Fruit fly (Drosophila melanogaster) whole organism, embryonic: ENCODE measurements around the gene retm.
A peak's percentile ranks its signal among the peaks of the same experiment; 100 is the strongest.

Experiments used
- B-H1 ChIP-seq: fragments of 200-800 bp; sonication (Bioruptor generic); IDR thresholded peaks from 3 replicates; pipeline ENCODE4 v1.3.6; 2022; ENCODE audit warnings: missing biosample characterization, missing genetic modification characterization
- BtbVII ChIP-seq: fragments of 200-800 bp; sonication (Bioruptor generic); optimal IDR thresholded peaks from 3 replicates; lab custom pipeline; 2017; ENCODE audit warnings: missing biosample characterization, mild to moderate bottlenecking, missing genetic modification characterization
- CG10431 ChIP-seq: fragments of 200-800 bp; sonication (Bioruptor generic); optimal IDR thresholded peaks from 3 replicates; lab custom pipeline; 2018; ENCODE audit warnings: missing biosample characterization, mild to moderate bottlenecking, missing genetic modification characterization
- CG10543 ChIP-seq: fragments of 200-800 bp; sonication (Bioruptor generic); optimal IDR thresholded peaks from 3 replicates; lab custom pipeline; 2017; ENCODE audit warnings: missing biosample characterization, mild to moderate bottlenecking, missing genetic modification characterization, moderate library complexity
- CG12104 ChIP-seq: fragments of 200-800 bp; sonication (Bioruptor generic); optimal IDR thresholded peaks from 3 replicates; lab custom pipeline; 2016; ENCODE audit warnings: missing biosample characterization, missing genetic modification characterization
- CG13287 ChIP-seq: fragments of 200-800 bp; sonication (Bioruptor generic); IDR thresholded peaks from 2 replicates; pipeline ENCODE4 v1.3.6; 2022; ENCODE audit warnings: missing biosample characterization, missing genetic modification characterization; ENCODE audit not compliant: partially characterized antibody
- CG13296 ChIP-seq: fragments of 200-800 bp; sonication (Bioruptor generic); optimal IDR thresholded peaks from 3 replicates; lab custom pipeline; 2018; ENCODE audit warnings: missing biosample characterization, mild to moderate bottlenecking, missing genetic modification characterization
- CG16815 ChIP-seq: fragments of 200-800 bp; sonication (Bioruptor generic); optimal IDR thresholded peaks from 3 replicates; lab custom pipeline; 2017; ENCODE audit warnings: missing biosample characterization, mild to moderate bottlenecking, missing genetic modification characterization
- CG17385 ChIP-seq: fragments of 200-800 bp; sonication (Bioruptor generic); optimal IDR thresholded peaks from 3 replicates; lab custom pipeline; 2018; ENCODE audit warnings: missing biosample characterization, mild to moderate bottlenecking, missing genetic modification characterization
- CG17912 ChIP-seq: fragments of 200-800 bp; sonication (Bioruptor generic); optimal IDR thresholded peaks from 2 replicates; lab custom pipeline; 2018; ENCODE audit warnings: missing biosample characterization, mild to moderate bottlenecking, missing genetic modification characterization
- CG2199 ChIP-seq: fragments of 200-800 bp; sonication (Bioruptor generic); IDR thresholded peaks from 3 replicates; pipeline ENCODE4 v1.3.6; 2022; ENCODE audit warnings: missing biosample characterization, missing genetic modification characterization
- CG3065 ChIP-seq: fragments of 200-800 bp; sonication (Bioruptor generic); optimal IDR thresholded peaks from 2 replicates; lab custom pipeline; 2016; ENCODE audit warnings: missing biosample characterization, missing genetic modification characterization
- CG32532 ChIP-seq: fragments of 200-800 bp; sonication (Bioruptor generic); IDR thresholded peaks from 2 replicates; pipeline ENCODE4 v1.3.6; 2022; ENCODE audit warnings: missing biosample characterization, missing genetic modification characterization
- CG34376 ChIP-seq: fragments of 200-800 bp; sonication (Bioruptor generic); optimal IDR thresholded peaks from 2 replicates; lab custom pipeline; 2018; ENCODE audit warnings: missing biosample characterization, mild to moderate bottlenecking, missing genetic modification characterization
- CG4854 ChIP-seq: fragments of 200-800 bp; sonication (Bioruptor generic); optimal IDR thresholded peaks from 2 replicates; lab custom pipeline; 2016; ENCODE audit warnings: missing biosample characterization, missing genetic modification characterization, inconsistent platforms
- CG5180 ChIP-seq: fragments of 200-800 bp; sonication (Bioruptor generic); optimal IDR thresholded peaks from 3 replicates; lab custom pipeline; 2017; ENCODE audit warnings: missing biosample characterization, missing genetic modification characterization, mild to moderate bottlenecking, moderate library complexity, missing genetic modification reagents
- CG7372 ChIP-seq: fragments of 200-800 bp; sonication (Bioruptor generic); IDR thresholded peaks from 2 replicates; pipeline ENCODE4 v1.3.6; 2022; ENCODE audit warnings: missing biosample characterization, missing genetic modification characterization
- CG7786 ChIP-seq: fragments of 200-800 bp; sonication (Bioruptor generic); optimal IDR thresholded peaks from 2 replicates; lab custom pipeline; 2016; ENCODE audit warnings: missing biosample characterization, missing genetic modification characterization
- CG8924 ChIP-seq: fragments of 200-800 bp; optimal IDR thresholded peaks from 3 replicates; lab custom pipeline; 2019; ENCODE audit warnings: missing biosample characterization, mild to moderate bottlenecking, missing genetic modification characterization, moderate library complexity
- CG9797 ChIP-seq: fragments of 200-800 bp; sonication (Bioruptor generic); optimal IDR thresholded peaks from 3 replicates; lab custom pipeline; 2018; ENCODE audit warnings: missing biosample characterization, mild to moderate bottlenecking, missing genetic modification characterization
- CG9876 ChIP-seq: fragments of 200-800 bp; sonication (Bioruptor generic); optimal IDR thresholded peaks from 2 replicates; lab custom pipeline; 2016; ENCODE audit warnings: missing biosample characterization, missing genetic modification characterization
- Doc3 ChIP-seq: fragments of 200-800 bp; sonication (Bioruptor generic); IDR thresholded peaks from 3 replicates; pipeline ENCODE4 v1.3.6; 2022; ENCODE audit warnings: missing biosample characterization, missing genetic modification characterization; ENCODE audit not compliant: partially characterized antibody
- Lim3 ChIP-seq: fragments of 200-800 bp; sonication (Bioruptor generic); IDR thresholded peaks from 2 replicates; pipeline ENCODE4 v1.3.6; 2022; ENCODE audit warnings: missing biosample characterization, missing genetic modification characterization
- Nf-YA ChIP-seq: fragments of 200-800 bp; sonication (Bioruptor generic); IDR thresholded peaks from 2 replicates; pipeline ENCODE4 v1.3.6; 2022; ENCODE audit warnings: missing biosample characterization, missing genetic modification characterization
- Ptx1 ChIP-seq: fragments of 200-800 bp; sonication (Bioruptor generic); IDR thresholded peaks from 2 replicates; pipeline ENCODE4 v1.3.6; 2022; ENCODE audit warnings: missing biosample characterization, missing genetic modification characterization
- Ravus ChIP-seq: fragments of 200-800 bp; sonication (Bioruptor generic); IDR thresholded peaks from 2 replicates; pipeline ENCODE4 v1.3.6; 2022; ENCODE audit warnings: missing biosample characterization, missing genetic modification characterization
- Rx ChIP-seq: fragments of 200-800 bp; sonication (Bioruptor generic); IDR thresholded peaks from 2 replicates; pipeline ENCODE4 v1.3.6; 2022; ENCODE audit warnings: missing biosample characterization, missing genetic modification characterization
- cad ChIP-seq: fragments of >200 bp; optimal IDR thresholded peaks from 2 replicates; lab custom pipeline; 2017; ENCODE audit warnings: missing biosample characterization, missing genetic modification characterization
- cato ChIP-seq: fragments of 200-800 bp; sonication (Bioruptor generic); optimal IDR thresholded peaks from 2 replicates; lab custom pipeline; 2016; ENCODE audit warnings: missing biosample characterization, missing genetic modification characterization, borderline replicate concordance
- croc ChIP-seq: fragments of 200-800 bp; sonication (Bioruptor generic); conservative IDR thresholded peaks from 3 replicates; pipeline ENCODE4 v1.3.6; 2022; ENCODE audit warnings: missing biosample characterization, missing genetic modification characterization
- crol ChIP-seq: fragments of 200-800 bp; sonication (Bioruptor generic); IDR thresholded peaks from 2 replicates; pipeline ENCODE4 v1.3.6; 2022; ENCODE audit warnings: missing biosample characterization, missing genetic modification characterization
- ems ChIP-seq: fragments of 200-800 bp; sonication (Bioruptor generic); optimal IDR thresholded peaks from 3 replicates; lab custom pipeline; 2016; ENCODE audit warnings: missing biosample characterization, missing genetic modification characterization
- exex ChIP-seq: fragments of 200-800 bp; sonication (Bioruptor generic); optimal IDR thresholded peaks from 4 replicates; lab custom pipeline; 2018; ENCODE audit warnings: missing biosample characterization, mild to moderate bottlenecking, missing genetic modification characterization, moderate library complexity
- fd102C ChIP-seq: fragments of 200-800 bp; sonication (Bioruptor generic); optimal IDR thresholded peaks from 2 replicates; lab custom pipeline; 2018; ENCODE audit warnings: missing biosample characterization, mild to moderate bottlenecking, missing genetic modification characterization, moderate library complexity
- gcm ChIP-seq: fragments of 200-800 bp; sonication (Bioruptor generic); optimal IDR thresholded peaks from 2 replicates; lab custom pipeline; 2019; ENCODE audit warnings: missing biosample characterization, mild to moderate bottlenecking, missing genetic modification characterization, moderate library complexity
- grn ChIP-seq: fragments of 200-800 bp; sonication (Bioruptor generic); optimal IDR thresholded peaks from 3 replicates; lab custom pipeline; 2017; ENCODE audit warnings: missing biosample characterization, missing genetic modification characterization
- ham ChIP-seq: fragments of 200-800 bp; sonication (Bioruptor generic); IDR thresholded peaks from 2 replicates; pipeline ENCODE4 v1.3.6; 2022; ENCODE audit warnings: missing biosample characterization, missing genetic modification characterization
- kah ChIP-seq: fragments of 200-800 bp; sonication (Bioruptor generic); optimal IDR thresholded peaks from 2 replicates; lab custom pipeline; 2018; ENCODE audit warnings: missing biosample characterization, mild to moderate bottlenecking, missing genetic modification characterization
- lab ChIP-seq: fragments of 200-800 bp; sonication (Bioruptor generic); optimal IDR thresholded peaks from 3 replicates; lab custom pipeline; 2017; ENCODE audit warnings: missing biosample characterization, missing genetic modification characterization, mild to moderate bottlenecking, moderate library complexity, missing genetic modification reagents
- mirr ChIP-seq: fragments of 200-800 bp; sonication (Bioruptor generic); optimal IDR thresholded peaks from 3 replicates; lab custom pipeline; 2018; ENCODE audit warnings: missing biosample characterization, mild to moderate bottlenecking, missing genetic modification characterization
- pfk ChIP-seq: fragments of 200-800 bp; sonication (Bioruptor generic); optimal IDR thresholded peaks from 2 replicates; lab custom pipeline; 2018; ENCODE audit warnings: missing biosample characterization, mild to moderate bottlenecking, missing genetic modification characterization, moderate library complexity
- rib ChIP-seq: fragments of 200-800 bp; sonication (Bioruptor generic); IDR thresholded peaks from 2 replicates; pipeline ENCODE4 v1.3.6; 2022; ENCODE audit warnings: missing biosample characterization, missing genetic modification characterization
- sd ChIP-seq: fragments of 200-800 bp; sonication (Bioruptor generic); optimal IDR thresholded peaks from 3 replicates; lab custom pipeline; 2018; ENCODE audit warnings: missing biosample characterization, mild to moderate bottlenecking, missing genetic modification characterization, moderate library complexity
- sr ChIP-seq: fragments of 200-800 bp; sonication (Bioruptor generic); IDR thresholded peaks from 3 replicates; pipeline ENCODE4 v1.3.6; 2022; ENCODE audit warnings: missing biosample characterization, missing genetic modification characterization
- stc ChIP-seq: fragments of 200-800 bp; sonication (Bioruptor generic); IDR thresholded peaks from 2 replicates; pipeline ENCODE4 v1.3.6; 2022; ENCODE audit warnings: missing biosample characterization, missing genetic modification characterization
- tgo ChIP-seq: fragments of 200-800 bp; sonication (Bioruptor generic); IDR thresholded peaks from 3 replicates; pipeline ENCODE4 v1.3.6; 2022; ENCODE audit warnings: missing biosample characterization, missing genetic modification characterization
- trem ChIP-seq: fragments of 200-800 bp; optimal IDR thresholded peaks from 3 replicates; lab custom pipeline; 2019; ENCODE audit warnings: missing biosample characterization, mild to moderate bottlenecking, missing genetic modification characterization, moderate library complexity
- zf30C ChIP-seq: fragments of 200-800 bp; sonication (Bioruptor generic); optimal IDR thresholded peaks from 3 replicates; lab custom pipeline; 2018; ENCODE audit warnings: missing biosample characterization, mild to moderate bottlenecking, missing genetic modification characterization

Gene retm

DNA sequence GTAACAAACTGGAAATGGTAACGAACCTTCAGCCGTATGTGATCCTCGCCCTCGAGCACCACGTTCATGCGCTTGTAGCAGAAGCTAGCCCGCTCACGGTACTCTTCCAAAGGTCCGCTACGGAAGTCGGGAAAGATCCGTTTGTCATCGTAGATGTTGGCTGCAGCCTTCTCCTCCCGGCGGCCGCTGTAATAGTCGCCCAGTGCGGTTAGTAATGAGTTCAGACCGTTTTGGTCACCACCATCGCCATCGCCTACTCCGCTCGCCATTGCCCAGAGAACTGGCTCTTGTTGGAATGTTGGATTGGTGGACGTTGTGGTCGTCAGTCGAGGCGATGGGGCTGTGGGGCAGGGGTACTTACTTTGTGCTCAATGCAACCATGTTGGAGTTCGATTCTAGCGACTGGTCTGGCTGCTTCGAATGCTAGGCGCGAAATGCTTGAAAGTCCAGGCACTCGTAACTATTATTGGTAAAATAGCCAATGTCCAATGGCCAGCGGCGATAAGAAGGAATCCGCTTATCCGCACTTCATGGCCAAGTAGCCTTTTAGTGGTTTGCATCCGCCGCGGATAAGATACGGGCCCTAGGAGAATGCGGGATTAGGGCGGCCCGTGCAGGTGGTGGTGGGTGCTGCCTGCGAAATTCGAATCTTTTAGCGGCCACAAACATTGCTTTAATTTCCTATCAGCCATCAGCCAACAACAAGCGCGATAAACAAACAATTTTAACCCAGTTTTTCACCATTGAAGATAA is 8.0 kb downstream of the retm start (continued):
- peak; percentile 18 for TF ChIP-seq BtbVII (GFP tag; lab: Kevin White, UChicago)
- TF ChIP-seq lab (GFP tag; lab: Kevin White, UChicago), result peak; percentile 24
- peak; percentile 45 for TF ChIP-seq CG10543
- peak; percentile 32; the same call in 1 of the 2 replicates for TF ChIP-seq rib (GFP tag; lab: Robert Waterston, UW)
- TF ChIP-seq ems (GFP tag; lab: Kevin White, UChicago), result no peak
- no peak for TF ChIP-seq CG12104
- peak; percentile 2 for TF ChIP-seq kah (GFP tag; lab: Kevin White, UChicago)
- peak; percentile 84 for TF ChIP-seq crol (GFP tag; lab: Robert Waterston, UW)
- peak; percentile 75 for TF ChIP-seq grn (GFP tag; lab: Kevin White, UChicago)
- no peak for TF ChIP-seq fd102C (GFP tag; lab: Kevin White, UChicago)
- TF ChIP-seq CG5180 (GFP tag; lab: Kevin White, UChicago), result peak; percentile 99
- no peak for TF ChIP-seq Ptx1
- TF ChIP-seq CG8924 (tag; lab: Kevin White, UChicago), result no peak
- TF ChIP-seq ham (GFP tag; lab: Robert Waterston, UW), result no peak
- TF ChIP-seq CG17912 (GFP tag; lab: Kevin White, UChicago), result peak; percentile 13
- TF ChIP-seq Rx (GFP tag; lab: Robert Waterston, UW), result no peak
- no peak for TF ChIP-seq tgo (GFP tag; lab: Robert Waterston, UW)
- peak; percentile 14; the same call in 1 of the 2 replicates for TF ChIP-seq CG13287 (GFP tag; lab: Robert Waterston, UW)
- TF ChIP-seq gcm (GFP tag; lab: Kevin White, UChicago), result peak; percentile 20

DNA sequence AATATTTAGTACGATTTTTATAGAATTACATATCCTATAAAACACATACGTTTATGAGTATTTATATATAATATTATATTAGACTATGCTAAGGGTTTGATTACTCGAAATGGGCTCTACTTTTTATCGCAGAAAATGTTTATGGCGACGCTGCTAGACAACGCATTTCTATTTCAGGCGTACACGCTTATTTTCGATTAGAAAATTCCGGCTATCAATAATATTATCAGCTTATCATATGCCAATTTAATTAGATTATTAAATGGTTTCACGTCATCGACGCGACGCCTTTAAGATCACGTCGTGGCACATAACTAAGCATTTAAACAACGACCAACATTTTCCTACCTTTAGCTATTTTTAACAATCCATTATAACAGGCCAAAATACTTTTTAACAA is 29.4 kb downstream of the retm start:
- TF ChIP-seq zf30C (GFP tag; lab: Kevin White, UChicago) (no peak), mirr (GFP tag; lab: Kevin White, UChicago) (peak; percentile 40), CG2199 (GFP tag; lab: Robert Waterston, UW) (no peak), cad (GFP tag; lab: Kevin White, UChicago) (no peak), exex (tag; lab: Kevin White, UChicago) (peak; percentile 95), sd (tag; lab: Kevin White, UChicago) (peak; percentile 37), Doc3 (no peak), CG9876 (GFP tag; lab: Kevin White, UChicago) (no peak), CG34376 (GFP tag; lab: Kevin White, UChicago) (peak; percentile 40), CG10431 (GFP tag; lab: Kevin White, UChicago) (no peak), CG16815 (GFP tag; lab: Kevin White, UChicago) (no peak), sr (GFP tag; lab: Robert Waterston, UW) (no peak), CG3065 (GFP tag; lab: Kevin White, UChicago) (no peak)

DNA sequence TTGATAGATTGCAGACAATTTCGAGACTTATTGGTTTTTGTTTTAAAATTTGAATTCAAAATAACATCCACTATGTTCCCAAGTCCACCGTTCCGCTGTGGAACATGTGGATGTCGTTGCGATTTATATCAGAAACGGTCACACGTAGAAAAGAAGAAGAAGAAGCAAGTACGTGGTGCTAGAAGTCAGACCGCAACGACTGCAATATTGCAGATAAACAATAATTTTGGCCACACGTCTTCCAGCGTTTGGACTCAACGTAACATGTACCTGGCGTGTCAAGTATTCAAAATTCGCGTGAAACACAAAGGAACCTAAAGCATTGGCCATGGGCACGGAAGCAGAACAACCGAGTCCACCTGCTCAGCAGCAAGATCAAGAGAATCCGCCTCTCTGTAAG is 31.5 kb downstream of the retm start, which contains the start of gene Fic:
Fic (plus strand) TSS at position 139 of the 400 bp plus-strand sequence.
- TF ChIP-seq cato (no peak), CG9797 (peak; percentile 68), trem (tag; lab: Kevin White, UChicago) (peak; percentile 16), CG13296 (no peak), Lim3 (GFP tag; lab: Robert Waterston, UW) (no peak), CG32532 (GFP tag; lab: Robert Waterston, UW) (no peak), CG2199 (GFP tag; lab: Robert Waterston, UW) (0 out of 3 replicates have a peak, but pooled peaks have one; percentile 18), crol (GFP tag; lab: Robert Waterston, UW) (no peak), CG7372 (GFP tag; lab: Robert Waterston, UW) (no peak), croc (GFP tag; lab: Robert Waterston, UW) (no peak), Nf-YA (no peak), CG17385 (GFP tag; lab: Kevin White, UChicago) (peak; percentile 97), CG7786 (GFP tag; lab: Kevin White, UChicago) (no peak), Ravus (GFP tag; lab: Robert Waterston, UW) (no peak), pfk (GFP tag; lab: Kevin White, UChicago) (peak; percentile 92), CG17912 (GFP tag; lab: Kevin White, UChicago) (no peak), stc (GFP tag; lab: Robert Waterston, UW) (peak; percentile 27; the same call in 1 of the 2 replicates), CG4854 (GFP tag; lab: Kevin White, UChicago) (no peak), B-H1 (GFP tag; lab: Robert Waterston, UW) (no peak)
